Fruit fly (Drosophila melanogaster) whole organism, wandering third instar larva: Measurements from ENCODE around the gene TSG101.

Source experiments
- Myc ChIP-seq: fragments of >200 bp; optimal IDR thresholded peaks from 2 replicates; lab custom pipeline; 2017
- psq ChIP-seq: fragments of 200-800 bp; sonication (Bioruptor generic); optimal IDR thresholded peaks from 3 replicates; lab custom pipeline; 2017; ENCODE audit warnings: missing biosample characterization, mild to moderate bottlenecking, missing genetic modification characterization, moderate library complexity

DNA sequence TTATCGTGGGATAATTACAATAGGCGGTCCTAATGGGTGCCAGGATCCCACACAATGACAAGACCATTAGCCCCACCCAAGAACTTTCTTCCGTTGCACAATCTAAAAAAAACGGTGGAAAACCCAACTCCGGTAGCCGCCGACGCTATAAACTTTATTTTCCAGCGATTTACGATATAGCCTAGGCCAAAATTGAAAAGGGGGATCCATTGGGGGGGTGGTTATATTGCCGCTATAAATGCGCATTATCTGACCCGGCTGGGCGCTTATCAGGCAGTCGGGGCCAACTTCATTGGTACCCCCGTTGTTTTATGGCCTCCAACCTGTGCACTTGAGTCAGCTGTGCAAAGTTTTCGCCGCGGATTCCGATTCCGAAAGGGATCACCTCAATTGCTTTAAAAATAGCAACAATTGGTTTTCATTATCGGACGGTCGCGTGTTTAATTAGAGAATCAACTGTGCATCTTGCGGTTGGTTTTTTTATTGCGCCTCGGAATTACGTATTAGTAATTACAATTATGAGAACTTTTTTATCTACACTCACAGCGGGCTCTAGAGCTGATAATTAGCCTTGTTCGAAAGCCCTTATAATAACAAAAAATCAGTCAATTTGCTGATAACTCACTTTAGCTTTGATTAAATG is 38.3 kb upstream of the TSG101 start:
- TF ChIP-seq psq (GFP tag; lab: Kevin White, UChicago) (no peak), Myc (lab: Kevin White, UChicago) (no peak)
